Worm (Caenorhabditis elegans): Measurements from ENCODE around the gene rfp-1.

rfp-1 gene

DNA sequence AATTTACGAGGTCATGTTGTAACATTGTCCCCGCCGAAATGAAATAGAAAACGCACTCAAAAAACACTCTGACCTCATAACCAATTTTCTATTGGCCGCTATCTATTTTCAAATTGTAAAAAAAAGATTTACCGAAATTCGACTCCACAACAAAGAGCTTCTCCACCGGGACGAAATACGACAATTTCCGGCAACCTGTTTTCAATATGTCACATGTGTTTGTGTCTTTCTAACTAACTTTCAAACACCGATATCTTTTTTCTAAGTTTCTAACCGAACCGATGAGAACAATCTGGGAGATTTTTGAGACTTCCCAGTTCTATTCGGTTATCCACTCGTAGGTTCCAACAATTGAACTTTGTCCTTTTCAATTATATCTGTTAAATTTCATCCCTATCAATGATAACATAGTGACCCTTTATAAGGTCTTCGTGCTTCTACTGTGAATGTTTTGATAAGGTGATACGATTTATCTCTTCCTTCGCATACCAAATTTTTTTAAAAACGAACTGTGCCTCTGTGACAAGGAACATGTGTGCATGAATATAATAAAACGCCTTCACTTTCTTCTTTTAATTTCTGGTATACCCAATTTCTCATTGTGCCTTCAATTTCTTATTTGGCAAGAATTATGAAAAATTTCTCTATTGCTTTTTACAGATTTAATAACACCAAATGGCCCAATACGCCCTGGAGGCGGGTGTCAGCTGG, 13.3 kb downstream of the rfp-1 start, which contains the start of gene lmbr-1:
lmbr-1 (plus strand) TSS at position 661 of the 711 bp plus-strand sequence.
- no peak for TF ChIP-seq unc-86 (tag; optimal IDR thresholded peaks at IDR 0.05)

DNA sequence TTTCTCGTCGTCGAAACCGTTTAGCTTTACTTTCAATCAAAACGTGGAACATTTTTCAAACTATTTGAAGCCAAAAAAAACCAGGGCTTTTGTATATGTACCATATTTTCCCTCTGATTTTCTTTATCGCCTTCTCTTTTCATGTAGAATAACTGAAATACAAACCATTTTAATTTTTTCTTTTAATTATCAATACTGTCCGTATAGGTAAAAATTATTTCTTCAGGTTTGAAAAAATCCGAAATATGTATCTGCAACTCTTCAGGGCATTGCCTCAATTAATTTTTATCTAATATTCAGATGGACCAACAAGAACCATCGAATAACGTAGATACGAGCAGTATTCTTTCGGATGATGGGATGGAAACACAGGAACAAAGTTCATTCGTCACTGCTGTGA, 16.6 kb downstream of the rfp-1 start, which contains the start of gene met-2:
met-2 (plus strand) TSS at position 301 of the 400 bp plus-strand sequence.
- no peak for TF ChIP-seq hlh-8 (tag; optimal IDR thresholded peaks at IDR 0.05)
- no peak for TF ChIP-seq tbx-2 (tag; optimal IDR thresholded peaks at IDR 0.05)
- no peak for TF ChIP-seq F13H6.1 (tag; optimal IDR thresholded peaks at IDR 0.05)
- TF ChIP-seq npax-4 (tag; optimal IDR thresholded peaks at IDR 0.05): no peak
- TF ChIP-seq ets-4 (tag; optimal IDR thresholded peaks at IDR 0.05): no peak
- TF ChIP-seq unc-55 (GFP tag; optimal IDR thresholded peaks at IDR 0.05): no peak
- TF ChIP-seq pat-9 (tag; optimal IDR thresholded peaks at IDR 0.05): no peak
- no peak for TF ChIP-seq madf-2 (tag; optimal IDR thresholded peaks at IDR 0.05)
- no peak for TF ChIP-seq ama-1 (optimal IDR thresholded peaks at IDR 0.05)
- TF ChIP-seq ttx-3 (tag; optimal IDR thresholded peaks at IDR 0.05): no peak
- TF ChIP-seq pha-2 (tag; optimal IDR thresholded peaks at IDR 0.05): no peak
- TF ChIP-seq ahr-1 (tag; optimal IDR thresholded peaks at IDR 0.05): no peak

DNA sequence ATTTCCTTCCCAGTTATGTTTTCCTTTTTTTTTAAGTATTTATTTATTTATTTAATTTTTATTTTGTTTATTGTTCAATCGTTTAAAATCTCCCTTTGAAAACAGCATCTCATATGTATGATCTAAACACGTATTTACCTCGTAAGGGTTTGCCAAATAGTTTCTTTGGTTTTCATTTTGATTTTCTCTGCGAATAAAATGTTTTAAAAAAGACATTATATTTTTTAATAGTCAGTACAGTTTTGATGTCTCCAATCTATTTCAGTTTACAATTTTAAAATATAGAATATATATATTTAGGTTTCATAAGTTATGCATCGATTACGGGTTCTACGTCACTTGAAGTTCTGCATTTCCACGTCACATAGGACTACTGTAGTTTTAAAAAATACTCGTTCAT, 22.2 kb downstream of the rfp-1 start, which contains the start of gene R05D3.12:
R05D3.12 (plus strand) TSS at position 301 of the 400 bp plus-strand sequence.
- TF ChIP-seq che-1 (tag; optimal IDR thresholded peaks at IDR 0.05): no peak
- TF ChIP-seq lin-11 (tag; optimal IDR thresholded peaks at IDR 0.05): no peak
- TF ChIP-seq ceh-14 (tag; optimal IDR thresholded peaks at IDR 0.05): no peak

DNA sequence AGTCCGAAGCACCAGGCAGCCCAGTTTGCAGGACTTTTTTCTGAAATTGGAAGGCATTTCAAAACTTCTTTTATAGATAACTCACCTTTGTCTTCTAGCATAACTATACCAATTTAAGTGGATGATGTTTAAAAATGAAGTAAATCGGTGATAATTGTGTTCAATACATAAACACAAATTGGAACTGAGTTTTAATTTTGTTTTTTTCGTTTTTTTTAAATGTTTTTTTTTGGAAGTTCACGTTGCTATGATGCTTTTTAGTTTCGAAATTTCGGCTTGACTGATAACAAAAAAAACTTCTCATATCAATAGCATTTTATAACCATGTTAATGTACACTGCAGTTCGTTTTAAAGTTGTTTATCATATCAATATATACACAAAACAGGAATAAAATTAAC, 31.1 kb downstream of the rfp-1 start, which contains the start of gene ZK353.4:
ZK353.4 (minus strand) TSS at position 101 of the 400 bp plus-strand sequence.
- TF ChIP-seq odd-2 (tag; optimal IDR thresholded peaks at IDR 0.05) (no peak), sox-2 (GFP tag; IDR thresholded peaks at IDR 0.05) (no peak), ref-2 (tag; optimal IDR thresholded peaks at IDR 0.05) (no peak), syd-9 (tag; optimal IDR thresholded peaks at IDR 0.05) (no peak), hlh-8 (tag; optimal IDR thresholded peaks at IDR 0.05) (no peak), pax-1 (tag; optimal IDR thresholded peaks at IDR 0.05) (no peak), unc-42 (tag; optimal IDR thresholded peaks at IDR 0.05) (no peak), ttx-3 (tag; optimal IDR thresholded peaks at IDR 0.05) (no peak), ama-1 (optimal IDR thresholded peaks at IDR 0.05) (no peak), che-1 (tag; optimal IDR thresholded peaks at IDR 0.05) (no peak), ceh-31 (tag; optimal IDR thresholded peaks at IDR 0.05) (no peak), pat-9 (tag; optimal IDR thresholded peaks at IDR 0.05) (no peak), lim-6 (tag; optimal IDR thresholded peaks at IDR 0.05) (no peak), C38D4.7 (GFP tag; optimal IDR thresholded peaks at IDR 0.05) (no peak), ceh-14 (tag; optimal IDR thresholded peaks at IDR 0.05) (no peak), Y22D7AL.16 (tag; optimal IDR thresholded peaks at IDR 0.05) (no peak), K02D7.2 (tag; optimal IDR thresholded peaks at IDR 0.05) (no peak)

DNA sequence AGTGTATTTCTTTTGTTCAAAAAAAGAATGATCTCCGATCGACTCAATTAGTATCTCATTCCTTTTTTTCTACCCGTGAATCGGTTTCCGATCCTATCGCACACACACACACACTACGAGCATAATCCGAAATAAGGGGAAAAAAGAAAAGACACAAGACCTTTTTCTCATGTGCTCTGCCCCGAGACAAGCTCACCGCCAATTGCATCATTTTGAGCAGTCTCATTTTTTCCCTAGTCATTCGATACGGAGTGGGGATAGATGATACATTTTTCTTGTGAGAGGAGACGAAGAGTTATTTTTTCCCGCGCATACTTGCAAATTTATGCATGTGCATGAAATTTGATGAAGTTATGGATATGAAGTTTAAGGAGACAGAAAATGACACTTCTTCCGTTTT, 33.9 kb downstream of the rfp-1 start:
- TF ChIP-seq tbx-7 (tag; optimal IDR thresholded peaks at IDR 0.05): no peak
- TF ChIP-seq unc-42 (tag; optimal IDR thresholded peaks at IDR 0.05): peak; percentile 81

DNA sequence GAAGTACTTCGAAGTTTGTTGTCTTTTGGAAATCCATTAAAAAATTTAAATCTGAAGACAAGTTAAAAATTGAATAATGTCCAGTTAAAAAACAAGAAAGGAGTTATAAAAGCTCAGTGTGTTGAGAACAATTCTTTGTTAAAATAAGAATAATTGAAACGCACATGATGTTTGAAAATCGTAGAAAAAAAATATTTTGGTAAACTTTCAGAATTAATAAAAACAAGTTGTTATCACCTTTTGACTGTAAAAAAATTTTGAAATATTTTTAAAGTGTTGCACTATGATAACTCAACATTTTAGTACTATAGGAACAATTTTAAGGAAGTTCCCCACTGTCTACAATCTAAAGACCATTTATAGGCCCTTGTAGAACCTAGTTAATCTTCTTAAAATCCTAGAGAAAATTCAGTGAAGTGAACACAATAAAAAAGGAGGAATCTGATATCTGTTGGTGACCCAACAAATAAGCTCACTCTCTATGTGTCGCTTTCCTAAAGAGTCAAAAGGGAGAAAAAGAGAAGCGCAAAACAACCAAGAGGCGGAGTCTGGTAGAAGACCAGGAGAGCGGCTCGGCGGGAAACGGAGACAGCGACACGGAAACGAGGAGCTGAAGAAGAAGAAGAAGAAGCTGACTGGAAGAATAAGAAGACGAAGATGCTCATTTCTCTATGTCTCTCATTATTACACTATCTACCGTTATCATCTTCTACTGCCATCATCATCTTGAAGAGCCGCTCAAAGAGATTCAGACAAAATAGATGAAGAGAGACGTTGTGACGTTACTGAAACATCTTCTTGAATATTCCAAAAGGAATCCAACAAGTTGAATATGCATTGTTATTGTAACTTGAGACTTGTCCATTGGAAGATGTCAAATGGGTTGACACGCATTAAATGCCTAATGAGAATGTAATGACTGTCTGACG, 36.2 kb downstream of the rfp-1 start, which contains the start of gene ZK353.10:
ZK353.10 (minus strand) TSS at position 51 of the 929 bp plus-strand sequence.
- TF ChIP-seq gmeb-2 (tag; optimal IDR thresholded peaks at IDR 0.05) (no peak), dmd-4 (tag; optimal IDR thresholded peaks at IDR 0.05; ENCODE audit: borderline replicate concordance) (no peak), ceh-30 (tag; optimal IDR thresholded peaks at IDR 0.05) (no peak), ceh-6 (GFP tag; optimal IDR thresholded peaks at IDR 0.05) (no peak), tbx-7 (tag; optimal IDR thresholded peaks at IDR 0.05) (no peak), lim-6 (tag; optimal IDR thresholded peaks at IDR 0.05) (no peak), madf-2 (tag; optimal IDR thresholded peaks at IDR 0.05) (no peak), eyg-1 (tag; optimal IDR thresholded peaks at IDR 0.05) (no peak), ceh-2 (tag; optimal IDR thresholded peaks at IDR 0.05) (no peak), ceh-31 (tag; optimal IDR thresholded peaks at IDR 0.05) (no peak), sox-2 (GFP tag; IDR thresholded peaks at IDR 0.05) (no peak), rnt-1 (tag; optimal IDR thresholded peaks at IDR 0.05) (no peak)
